Worm (Caenorhabditis elegans) whole organism, L4 larva: ENCODE results near the gene F54D8.6.

Source experiments
- Y5F2A.4 ChIP-seq: fragments of 200-800 bp; sonication (Bioruptor generic); optimal IDR thresholded peaks from 2 replicates; lab custom pipeline; 2018; ENCODE audit warnings: mild to moderate bottlenecking, missing genetic modification characterization, missing compliant biosample characterization
- aha-1 ChIP-seq: fragments of 150-350 bp; peaks from one replicate; lab custom pipeline; 2014; ENCODE audit warnings: missing biosample characterization, missing genetic modification characterization
- ceh-20 ChIP-seq: fragments of 200-800 bp; sonication (Bioruptor generic); IDR thresholded peaks from 2 replicates; pipeline ENCODE4 v1.3.6; 2022; ENCODE audit warnings: missing genetic modification reagents, missing genetic modification characterization, missing compliant biosample characterization
- ceh-32 ChIP-seq: sonication (generic microtip); optimal IDR thresholded peaks from 2 replicates; lab custom pipeline; 2016; ENCODE audit warnings: mild to moderate bottlenecking, missing genetic modification characterization, missing compliant biosample characterization; ENCODE audit not compliant: poor library complexity
- ceh-44 ChIP-seq: fragments of 200-800 bp; sonication (Bioruptor generic); IDR thresholded peaks from 2 replicates; pipeline ENCODE4 v1.3.6; 2022; ENCODE audit warnings: missing genetic modification reagents, missing genetic modification characterization, missing compliant biosample characterization
- ceh-82 ChIP-seq: sonication (generic microtip); optimal IDR thresholded peaks from 2 replicates; lab custom pipeline; 2017; ENCODE audit warnings: missing biosample characterization, missing genetic modification characterization
- ctbp-1 ChIP-seq: fragments of 200-800 bp; sonication (Bioruptor generic); IDR thresholded peaks from 2 replicates; pipeline ENCODE4 v1.3.6; 2022; ENCODE audit warnings: missing genetic modification reagents, missing genetic modification characterization, missing compliant biosample characterization
- daf-12 ChIP-seq: fragments of 150-350 bp; optimal IDR thresholded peaks from 2 replicates; lab custom pipeline; 2014; ENCODE audit warnings: missing biosample characterization, missing genetic modification reagents, missing genetic modification characterization
- daf-16 ChIP-seq, 3 experiments: sonication (generic microtip); optimal IDR thresholded peaks; 2 replicates each; lab custom pipeline; 2016 to 2017; ENCODE audit warnings: missing genetic modification characterization in 3 of 3, missing genetic modification reagents in 3 of 3, mild to moderate bottlenecking in 2 of 3, missing compliant biosample characterization in 2 of 3, missing biosample characterization in 1 of 3, moderate library complexity in 1 of 3
- dmd-6 ChIP-seq: fragments of 200-800 bp; sonication (Bioruptor generic); IDR thresholded peaks from 2 replicates; pipeline ENCODE4 v1.3.6; 2022; ENCODE audit warnings: missing genetic modification reagents, missing genetic modification characterization, missing compliant biosample characterization
- dmd-9 ChIP-seq: fragments of 200-800 bp; sonication (Bioruptor generic); IDR thresholded peaks from 2 replicates; pipeline ENCODE4 v1.3.6; 2022; ENCODE audit warnings: missing genetic modification reagents, missing genetic modification characterization, missing compliant biosample characterization
- hlh-11 ChIP-seq: fragments of 200-800 bp; sonication (Bioruptor generic); optimal IDR thresholded peaks from 2 replicates; lab custom pipeline; 2018; ENCODE audit warnings: mild to moderate bottlenecking, missing genetic modification characterization, missing compliant biosample characterization
- hlh-30 ChIP-seq: sonication (generic microtip); optimal IDR thresholded peaks from 2 replicates; lab custom pipeline; 2017; ENCODE audit warnings: antibody characterized with exemption, mild to moderate bottlenecking, missing genetic modification characterization, missing compliant biosample characterization; ENCODE audit not compliant: insufficient read depth
- hmg-1.1 ChIP-seq: fragments of 200-800 bp; sonication (Bioruptor generic); IDR thresholded peaks from 2 replicates; pipeline ENCODE4 v1.3.6; 2022; ENCODE audit warnings: missing genetic modification reagents, missing genetic modification characterization, missing compliant biosample characterization
- madf-5 ChIP-seq, 2 experiments: fragments of 200-800 bp; sonication (Bioruptor generic); IDR thresholded peaks; 2 replicates each; pipeline ENCODE4 v1.3.6; 2022; ENCODE audit warnings: missing compliant biosample characterization in 2 of 2, missing genetic modification characterization in 2 of 2
- madf-9 ChIP-seq: fragments of 200-800 bp; sonication (Bioruptor generic); conservative IDR thresholded peaks from 2 replicates; pipeline ENCODE4 v1.3.6; 2022; ENCODE audit warnings: missing genetic modification reagents, missing genetic modification characterization, missing compliant biosample characterization
- mes-2 ChIP-seq: sonication (generic microtip); optimal IDR thresholded peaks from 2 replicates; lab custom pipeline; 2016; ENCODE audit warnings: missing genotype, mild to moderate bottlenecking, missing genetic modification characterization, missing compliant biosample characterization; ENCODE audit not compliant: poor library complexity, severe bottlenecking
- nhr-111 ChIP-seq: fragments of 200-800 bp; sonication (Bioruptor generic); optimal IDR thresholded peaks from 2 replicates; lab custom pipeline; 2018; ENCODE audit warnings: mild to moderate bottlenecking, missing genetic modification characterization, missing compliant biosample characterization
- nhr-28 ChIP-seq: fragments of 150-350 bp; optimal IDR thresholded peaks from 2 replicates; lab custom pipeline; 2014; ENCODE audit warnings: missing biosample characterization, missing genetic modification characterization
- nhr-41 ChIP-seq: fragments of 200-800 bp; sonication (Bioruptor generic); IDR thresholded peaks from 2 replicates; pipeline ENCODE4 v1.3.6; 2022; ENCODE audit warnings: missing genetic modification reagents, missing genetic modification characterization, missing compliant biosample characterization
- nhr-42 ChIP-seq: fragments of 200-800 bp; sonication (Bioruptor generic); IDR thresholded peaks from 2 replicates; pipeline ENCODE4 v1.3.6; 2022; ENCODE audit warnings: missing genetic modification characterization, missing compliant biosample characterization
- php-3 ChIP-seq: fragments of 200-800 bp; sonication (Bioruptor generic); IDR thresholded peaks from 2 replicates; pipeline ENCODE4 v1.3.6; 2022; ENCODE audit warnings: missing genetic modification reagents, missing genetic modification characterization, missing compliant biosample characterization
- pqm-1 ChIP-seq: sonication (generic microtip); optimal IDR thresholded peaks from 2 replicates; lab custom pipeline; 2017; ENCODE audit warnings: missing biosample characterization, missing genetic modification characterization
- saeg-2 ChIP-seq: fragments of 200-800 bp; sonication (Bioruptor generic); IDR thresholded peaks from 2 replicates; pipeline ENCODE4 v1.3.6; 2022; ENCODE audit warnings: missing genetic modification reagents, missing genetic modification characterization, missing compliant biosample characterization
- unc-130 ChIP-seq: sonication (generic microtip); optimal IDR thresholded peaks from 2 replicates; lab custom pipeline; 2016; ENCODE audit warnings: missing genetic modification reagents, missing genetic modification characterization, missing compliant biosample characterization
- unc-62 ChIP-seq, 3 experiments: fragments of 150-350 bp in 1 of 3; sonication (generic microtip); optimal IDR thresholded peaks in 2 of 3; peaks in 1 of 3; 1 replicate in 1 of 3; 2 replicates in 2 of 3; lab custom pipeline; 2014 to 2017; ENCODE audit warnings: missing biosample characterization in 3 of 3, missing genetic modification characterization in 3 of 3, missing genetic modification reagents in 3 of 3, missing genotype in 1 of 3
- zag-1 ChIP-seq: fragments of 150-350 bp; optimal IDR thresholded peaks from 2 replicates; lab custom pipeline; 2014; ENCODE audit warnings: missing biosample characterization, missing genetic modification characterization
- zfp-3 ChIP-seq: fragments of 200-800 bp; sonication (Bioruptor generic); conservative IDR thresholded peaks from 2 replicates; pipeline ENCODE4 v1.3.6; 2022; ENCODE audit warnings: missing genetic modification reagents, missing genetic modification characterization, missing compliant biosample characterization
- zip-11 ChIP-seq: fragments of 200-800 bp; sonication (Bioruptor generic); IDR thresholded peaks from 2 replicates; pipeline ENCODE4 v1.3.6; 2022; ENCODE audit warnings: missing genetic modification characterization, missing compliant biosample characterization
- zip-2 ChIP-seq: fragments of 150-350 bp; optimal IDR thresholded peaks from 2 replicates; lab custom pipeline; 2014; ENCODE audit warnings: missing biosample characterization, missing genetic modification characterization
- ztf-7 ChIP-seq: fragments of 150-350 bp; optimal IDR thresholded peaks from 2 replicates; lab custom pipeline; 2014; ENCODE audit warnings: missing biosample characterization, missing genetic modification characterization

The F54D8.6 gene

DNA sequence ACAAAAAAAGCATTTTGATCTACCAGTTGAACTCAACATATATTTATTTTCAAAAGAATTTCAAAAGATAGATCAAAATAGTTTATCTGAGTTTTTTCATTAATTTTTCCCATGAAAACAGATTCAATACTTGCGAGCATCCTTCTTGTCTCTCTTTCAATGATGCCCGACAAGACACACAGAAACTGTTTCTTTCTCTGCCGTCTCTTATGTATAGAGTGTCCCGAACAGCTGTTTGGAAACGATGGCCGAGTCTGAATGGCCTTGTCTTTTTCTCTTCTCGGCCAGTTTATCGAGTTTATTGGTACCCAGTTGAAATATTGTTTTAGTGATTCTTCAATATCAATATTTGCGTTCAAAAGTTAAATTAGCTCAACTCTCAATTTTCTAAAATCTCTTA is 6.0 kb downstream of the F54D8.6 start (continued):
- TF ChIP-seq ceh-32 (tag; lab: Kevin White, UChicago): no peak
- TF ChIP-seq, all 104 proteins: peak for 19

DNA sequence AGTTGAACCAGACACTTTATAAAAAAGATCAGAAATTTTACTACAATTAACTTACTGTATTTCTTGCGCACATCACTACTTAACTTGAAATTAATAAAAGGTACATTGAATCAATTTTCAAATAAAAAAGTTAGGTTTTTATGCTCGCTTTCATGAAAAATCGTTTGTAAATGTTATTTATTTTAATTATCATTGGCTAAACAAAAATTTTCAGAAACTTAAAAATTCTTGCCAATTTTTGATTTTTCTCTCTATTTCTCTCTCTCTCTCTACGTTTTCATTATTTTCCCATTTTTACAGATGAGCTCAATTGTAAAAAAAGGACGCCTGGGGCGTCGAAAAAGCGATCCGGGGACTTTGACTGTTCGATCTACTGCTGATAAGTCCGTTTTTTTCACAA is 6.6 kb downstream of the F54D8.6 start, which contains the start of gene sax-2:
TSS of gene sax-2 (plus strand) at position 301 of the 400 bp plus-strand sequence.
- TF ChIP-seq hlh-30 (tag; lab: Kevin White, UChicago) (no peak), zip-2 (tag; lab: Kevin White, UChicago) (no peak), unc-62 (GFP tag; optimal IDR thresholded peaks at IDR 0.05 in 1 of 2; lab: Kevin White, UChicago) (no peak), unc-62 (tag; optimal IDR thresholded peaks at IDR 0.05; lab: Kevin White, UChicago) (no peak), ceh-44 (no peak), madf-9 (GFP tag; lab: Robert Waterston, UW) (no peak), Y5F2A.4 (no peak), madf-5 (GFP tag; IDR thresholded peaks at IDR 0.05; lab: Robert Waterston, UW) (no peak), hmg-1.1 (GFP tag; lab: Robert Waterston, UW) (no peak), dmd-9 (no peak), nhr-111 (GFP tag; lab: Kevin White, UChicago) (no peak), ceh-20 (no peak)

DNA sequence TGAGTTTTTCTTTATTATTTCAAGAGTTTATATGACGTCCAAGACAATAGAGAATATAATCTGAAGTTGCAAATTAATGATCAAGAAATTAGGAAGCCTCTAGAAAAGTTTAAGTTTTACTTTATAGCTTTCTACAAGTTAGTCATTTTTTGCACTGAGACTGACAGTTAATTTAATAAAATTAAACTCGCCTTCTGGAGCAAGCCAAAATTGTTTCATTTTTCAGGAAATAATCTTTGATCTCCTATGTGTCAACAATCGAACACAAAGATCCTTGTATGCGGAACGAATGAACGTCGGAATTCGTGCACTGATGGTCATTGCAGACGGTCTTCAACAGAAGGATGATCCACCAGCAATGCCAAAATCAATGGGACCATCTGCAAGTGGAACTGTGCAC is 9.6 kb downstream of the F54D8.6 start:
- TF ChIP-seq nhr-42 (GFP tag; lab: Robert Waterston, UW) (no peak), unc-130 (GFP tag; lab: Kevin White, UChicago) (no peak), aha-1 (tag; lab: Kevin White, UChicago) (peak; percentile 93), ctbp-1 (GFP tag; lab: Robert Waterston, UW) (no peak), zfp-3 (GFP tag; lab: Robert Waterston, UW) (no peak), daf-12 (tag; lab: Kevin White, UChicago) (no peak)

DNA sequence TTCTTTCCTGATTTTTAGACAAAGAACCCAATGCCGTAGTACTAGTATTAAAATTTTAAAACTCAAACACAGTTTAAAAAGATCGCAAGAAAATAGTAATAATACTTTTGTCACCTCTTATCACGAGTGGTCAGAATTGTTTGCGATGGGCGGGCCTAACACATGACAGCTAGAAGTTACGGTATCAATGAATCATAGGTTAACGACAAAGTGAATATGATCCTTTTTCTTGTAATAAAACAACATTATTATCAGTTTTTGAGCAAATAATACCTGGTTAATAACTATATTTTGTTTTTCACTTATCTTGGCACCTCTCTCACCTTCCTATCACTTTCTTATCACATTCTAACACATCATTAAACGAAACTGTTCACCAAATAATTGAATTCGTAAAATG is 10.2 kb downstream of the F54D8.6 start:
- TF ChIP-seq php-3 (GFP tag; lab: Robert Waterston, UW) (peak; percentile 92), zag-1 (tag; lab: Kevin White, UChicago) (no peak), unc-62 (GFP tag; optimal IDR thresholded peaks at IDR 0.05 in 1 of 2; lab: Kevin White, UChicago) (peak in 1 of 2 experiments; percentile 94), unc-62 (tag; optimal IDR thresholded peaks at IDR 0.05; lab: Kevin White, UChicago) (no peak), dmd-6 (GFP tag; lab: Robert Waterston, UW) (peak; percentile 8; the same call in 1 of the 2 replicates), nhr-28 (peak; percentile 35), daf-16 (GFP tag; optimal IDR thresholded peaks at IDR 0.05; lab: Kevin White, UChicago) (no peak), daf-16 (tag; optimal IDR thresholded peaks at IDR 0.05; lab: Kevin White, UChicago) (peak; percentile 73), mes-2 (tag; lab: Kevin White, UChicago) (no peak), pqm-1 (tag; lab: Kevin White, UChicago) (peak; percentile 12), hlh-11 (tag; lab: Kevin White, UChicago) (peak; percentile 23), ceh-82 (no peak)

DNA sequence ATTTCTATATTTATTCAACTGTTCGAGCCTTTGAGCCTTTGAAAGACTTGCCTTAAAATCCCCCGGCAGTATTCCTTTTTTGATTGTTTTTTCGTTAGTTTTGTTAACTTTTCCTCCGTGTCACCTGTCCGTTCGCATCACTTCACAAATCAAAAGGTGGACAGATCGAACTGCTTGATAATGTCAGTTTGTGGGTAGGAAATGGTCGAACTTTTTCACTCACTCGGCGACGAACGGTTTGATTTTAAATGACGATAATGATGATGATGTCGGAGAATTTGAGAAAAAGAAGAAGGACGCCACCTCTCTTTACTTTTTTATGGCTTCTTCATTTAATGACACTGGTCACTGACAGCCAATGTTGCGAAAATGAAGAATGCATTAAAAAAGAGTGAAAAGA is 16.3 kb downstream of the F54D8.6 start:
- TF ChIP-seq saeg-2 (GFP tag; lab: Robert Waterston, UW) (no peak), zip-11 (no peak), ztf-7 (tag; lab: Kevin White, UChicago) (no peak)

DNA sequence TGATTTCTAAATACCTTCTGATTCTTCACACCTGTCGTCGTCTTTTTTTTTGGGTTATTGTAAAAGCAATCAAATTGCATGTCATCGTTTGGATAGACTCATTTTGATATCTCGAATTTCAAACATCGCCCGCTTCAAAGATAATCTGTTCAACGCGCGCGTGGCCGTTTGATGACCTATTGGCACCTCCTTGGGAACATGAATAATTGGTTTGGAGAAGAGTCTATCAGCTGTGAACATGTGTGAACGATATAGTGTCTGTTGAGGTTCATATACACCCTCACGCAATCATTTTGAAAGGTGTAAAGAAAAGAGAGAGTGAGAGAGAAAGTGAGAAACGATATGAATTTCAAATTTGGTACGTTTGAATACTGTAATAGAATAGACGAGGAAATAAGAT is 17.8 kb downstream of the F54D8.6 start:
- no peak for TF ChIP-seq nhr-41 (GFP tag; lab: Robert Waterston, UW)
- peak; percentile 74 for TF ChIP-seq aha-1 (tag; lab: Kevin White, UChicago)
